Fruit fly (Drosophila melanogaster) whole organism: ENCODE measurements around the gene CG10804.

ENCODE experiments used
- Dll ChIP-seq: fragments of >200 bp; optimal IDR thresholded peaks from 2 replicates; lab custom pipeline; 2017
- EcR ChIP-seq, 2 experiments: fragments of >200 bp; optimal IDR thresholded peaks; 2 replicates each; lab custom pipeline; 2017; ENCODE audit warnings: missing biosample characterization in 2 of 2, missing genetic modification characterization in 2 of 2, missing genetic modification reagents in 2 of 2
- usp ChIP-seq: fragments of >200 bp; optimal IDR thresholded peaks from 2 replicates; lab custom pipeline; 2017; ENCODE audit warnings: missing biosample characterization, missing genetic modification characterization, mixed read lengths

dm6 chrX:3514016-3514415 lies 31.9 kb upstream of the CG10804 start, which contains the start of gene CG13021:
- TF ChIP-seq usp (GFP tag; lab: Kevin White, UChicago) (no peak), EcR (GFP tag; optimal IDR thresholded peaks at IDR 0.05; lab: Kevin White, UChicago) (no peak), Dll (lab: Kevin White, UChicago) (no peak)
